Worm (Caenorhabditis elegans) whole organism, mixed stage, embryonic: ENCODE data around the gene nhr-286.

Experiments used
- M03D4.4 ChIP-seq: sonication (generic microtip); optimal IDR thresholded peaks from 2 replicates; lab custom pipeline; 2017; ENCODE audit warnings: mild to moderate bottlenecking, missing genetic modification characterization, missing compliant biosample characterization
- bed-3 ChIP-seq: fragments of 200-800 bp; sonication (Bioruptor generic); optimal IDR thresholded peaks from 3 replicates; lab custom pipeline; 2018; ENCODE audit warnings: mild to moderate bottlenecking, missing genetic modification characterization, moderate library complexity, missing compliant biosample characterization
- blmp-1 ChIP-seq: fragments of 150-350 bp; optimal IDR thresholded peaks from 2 replicates; lab custom pipeline; 2014; ENCODE audit warnings: missing biosample characterization, missing genetic modification characterization
- ceh-39 ChIP-seq: fragments of 150-350 bp; optimal IDR thresholded peaks from 2 replicates; lab custom pipeline; 2014; ENCODE audit warnings: missing biosample characterization, missing genetic modification characterization
- ceh-43 ChIP-seq: fragments of 200-800 bp; sonication (Bioruptor generic); optimal IDR thresholded peaks from 2 replicates; lab custom pipeline; 2018; ENCODE audit warnings: mild to moderate bottlenecking, missing genetic modification characterization, moderate library complexity, missing compliant biosample characterization
- ces-1 ChIP-seq: fragments of 150-350 bp; optimal IDR thresholded peaks from 2 replicates; lab custom pipeline; 2014; ENCODE audit warnings: missing biosample characterization, missing genetic modification reagents, missing genetic modification characterization
- drap-1 ChIP-seq: fragments of 200-800 bp; sonication (Bioruptor generic); optimal IDR thresholded peaks from 3 replicates; lab custom pipeline; 2018; ENCODE audit warnings: mild to moderate bottlenecking, missing genetic modification characterization, missing compliant biosample characterization
- elt-1 ChIP-seq: sonication (generic microtip); optimal IDR thresholded peaks from 2 replicates; lab custom pipeline; 2017; ENCODE audit warnings: missing genetic modification characterization, mild to moderate bottlenecking, missing compliant biosample characterization, antibody characterized with exemption, moderate library complexity, borderline replicate concordance; ENCODE audit not compliant: insufficient read depth
- elt-3 ChIP-seq: fragments of 150-350 bp; optimal IDR thresholded peaks from 2 replicates; lab custom pipeline; 2014; ENCODE audit warnings: missing biosample characterization, missing genetic modification characterization
- flh-1 ChIP-seq: fragments of 200-800 bp; sonication (Bioruptor generic); optimal IDR thresholded peaks from 2 replicates; lab custom pipeline; 2018; ENCODE audit warnings: mild to moderate bottlenecking, missing genetic modification characterization, moderate library complexity, missing compliant biosample characterization
- ham-2 ChIP-seq: fragments of 200-800 bp; sonication (Bioruptor generic); optimal IDR thresholded peaks from 2 replicates; lab custom pipeline; 2018; ENCODE audit warnings: mild to moderate bottlenecking, missing genetic modification characterization, missing compliant biosample characterization
- hlh-1 ChIP-seq: fragments of 150-350 bp; optimal IDR thresholded peaks from 2 replicates; lab custom pipeline; 2014; ENCODE audit warnings: missing biosample characterization, missing genetic modification reagents, missing genetic modification characterization
- lin-13 ChIP-seq: fragments of 150-350 bp; optimal IDR thresholded peaks from 2 replicates; lab custom pipeline; 2014; ENCODE audit warnings: missing biosample characterization, missing genetic modification characterization
- lin-32 ChIP-seq: fragments of 200-800 bp; sonication (Bioruptor generic); optimal IDR thresholded peaks from 2 replicates; lab custom pipeline; 2018; ENCODE audit warnings: mild to moderate bottlenecking, missing genetic modification characterization, missing compliant biosample characterization
- lsy-2 ChIP-seq: fragments of 150-350 bp; optimal IDR thresholded peaks from 2 replicates; lab custom pipeline; 2014; ENCODE audit warnings: missing biosample characterization, missing genetic modification characterization
- mab-5 ChIP-seq: fragments of 150-350 bp; optimal IDR thresholded peaks from 2 replicates; lab custom pipeline; 2014; ENCODE audit warnings: missing biosample characterization, missing genetic modification characterization
- mep-1 ChIP-seq: fragments of 150-350 bp; optimal IDR thresholded peaks from 2 replicates; lab custom pipeline; 2017; ENCODE audit warnings: missing biosample characterization, missing genetic modification reagents, missing genetic modification characterization, inconsistent platforms
- mls-2 ChIP-seq: sonication (generic microtip); optimal IDR thresholded peaks from 2 replicates; lab custom pipeline; 2016; ENCODE audit warnings: mild to moderate bottlenecking, missing genetic modification characterization, moderate library complexity, missing compliant biosample characterization
- nhr-12 ChIP-seq: fragments of 150-350 bp; optimal IDR thresholded peaks from 2 replicates; lab custom pipeline; 2014; ENCODE audit warnings: missing biosample characterization, missing genetic modification characterization
- nhr-237 ChIP-seq: fragments of 150-350 bp; optimal IDR thresholded peaks from 2 replicates; lab custom pipeline; 2014; ENCODE audit warnings: missing biosample characterization, missing genetic modification characterization
- pha-4 ChIP-seq: fragments of 150-350 bp; optimal IDR thresholded peaks from 2 replicates; lab custom pipeline; 2018; ENCODE audit warnings: missing biosample characterization, missing genetic modification reagents, missing genetic modification characterization
- sem-2 ChIP-seq: fragments of 200-800 bp; sonication (Bioruptor generic); optimal IDR thresholded peaks from 2 replicates; lab custom pipeline; 2018; ENCODE audit warnings: mild to moderate bottlenecking, missing genetic modification characterization, missing compliant biosample characterization
- sptf-1 ChIP-seq: sonication (generic microtip); optimal IDR thresholded peaks from 2 replicates; lab custom pipeline; 2017; ENCODE audit warnings: mild to moderate bottlenecking, missing genetic modification characterization, moderate library complexity, missing compliant biosample characterization
- tbx-8 ChIP-seq: fragments of 200-800 bp; sonication (Bioruptor generic); optimal IDR thresholded peaks from 2 replicates; lab custom pipeline; 2018; ENCODE audit warnings: mild to moderate bottlenecking, missing genetic modification characterization, moderate library complexity, missing compliant biosample characterization
- unc-120 ChIP-seq: sonication (generic microtip); optimal IDR thresholded peaks from 2 replicates; lab custom pipeline; 2017; ENCODE audit warnings: missing genetic modification characterization, missing compliant biosample characterization; ENCODE audit not compliant: poor library complexity, severe bottlenecking
- unc-39 ChIP-seq: fragments of 150-350 bp; optimal IDR thresholded peaks from 2 replicates; lab custom pipeline; 2014; ENCODE audit warnings: missing biosample characterization, missing genetic modification characterization
- unc-62 ChIP-seq: fragments of 150-350 bp; optimal IDR thresholded peaks from 2 replicates; lab custom pipeline; 2014; ENCODE audit warnings: missing biosample characterization, missing genetic modification reagents, missing genetic modification characterization
- zip-8 ChIP-seq: fragments of 150-350 bp; optimal IDR thresholded peaks from 2 replicates; lab custom pipeline; 2014; ENCODE audit warnings: missing biosample characterization, missing genetic modification characterization
- ztf-11 ChIP-seq: fragments of 150-350 bp; optimal IDR thresholded peaks from 2 replicates; lab custom pipeline; 2014; ENCODE audit warnings: missing biosample characterization, missing genetic modification characterization

The nhr-286 gene

ce11 chrV:7085518-7086104, 5.8 kb downstream of the nhr-286 start, which contains the start of gene VC5.2:
Gene VC5.2 (plus strand): TSS chrV:7085956.
- TF ChIP-seq unc-62: peak; percentile 91
- TF ChIP-seq pha-4 (tag; lab: Kevin White, UChicago): no peak

DNA sequence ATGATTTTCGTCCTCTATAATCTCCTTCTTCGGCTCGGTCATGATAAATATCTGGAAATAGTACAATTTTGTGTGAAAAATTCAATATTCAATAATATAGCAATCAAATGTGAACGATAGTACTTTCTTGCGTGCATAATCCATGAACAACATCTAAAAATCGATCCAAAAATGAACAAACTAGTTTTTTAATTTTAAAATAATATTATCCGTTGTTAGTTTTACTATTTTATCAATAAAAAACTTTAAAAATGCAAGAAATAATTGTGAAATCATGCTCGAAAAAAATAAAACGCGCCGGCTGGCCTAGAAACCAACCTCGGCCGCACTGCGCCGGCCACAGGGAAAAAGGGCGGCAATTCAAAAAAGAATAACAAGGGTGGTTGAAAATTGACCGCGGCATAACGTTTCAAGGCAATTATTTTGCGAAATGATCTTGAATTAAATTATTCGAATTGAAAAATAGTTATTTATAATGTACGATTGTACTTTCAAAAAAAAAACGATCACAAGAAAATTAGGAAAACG, 6.7 kb downstream of the nhr-286 start, which contains the start of gene mys-1:
TSS of gene mys-1 (minus strand) at position 51 of the 528 bp plus-strand sequence.
- no peak for TF ChIP-seq flh-1 (GFP tag; lab: Kevin White, UChicago)
- peak; percentile 51 for TF ChIP-seq lsy-2 (tag; lab: Kevin White, UChicago)
- peak; percentile 22 for TF ChIP-seq sptf-1 (tag; lab: Kevin White, UChicago)
- TF ChIP-seq lin-13 (tag; lab: Kevin White, UChicago): peak; percentile 2
- no peak for TF ChIP-seq unc-120 (tag; lab: Kevin White, UChicago)

ce11 chrV:7079388-7079787, 12.0 kb downstream of the nhr-286 start:
- no peak for TF ChIP-seq mls-2 (tag; lab: Kevin White, UChicago)
- no peak for TF ChIP-seq nhr-12 (tag; lab: Kevin White, UChicago)
- TF ChIP-seq pha-4 (tag; lab: Kevin White, UChicago): no peak
- TF ChIP-seq flh-1 (GFP tag; lab: Kevin White, UChicago): no peak
- no peak for TF ChIP-seq ces-1 (GFP tag; lab: Kevin White, UChicago)
- no peak for TF ChIP-seq lin-13 (tag; lab: Kevin White, UChicago)
- TF ChIP-seq blmp-1: no peak
- no peak for TF ChIP-seq sem-2 (GFP tag; lab: Kevin White, UChicago)
- TF ChIP-seq ztf-11 (tag; lab: Kevin White, UChicago): no peak
- TF ChIP-seq M03D4.4 (tag; lab: Kevin White, UChicago): no peak
- TF ChIP-seq mep-1 (tag; lab: Kevin White, UChicago): no peak
- TF ChIP-seq ceh-39: no peak
- TF ChIP-seq nhr-237 (tag; lab: Kevin White, UChicago): no peak
- TF ChIP-seq tbx-8 (GFP tag; lab: Kevin White, UChicago): no peak
- no peak for TF ChIP-seq unc-62
- no peak for TF ChIP-seq elt-3 (tag; lab: Kevin White, UChicago)
- TF ChIP-seq unc-39 (tag; lab: Kevin White, UChicago): no peak
- TF ChIP-seq ceh-43 (GFP tag; lab: Kevin White, UChicago): no peak
- TF ChIP-seq elt-1: no peak
- no peak for TF ChIP-seq bed-3 (GFP tag; lab: Kevin White, UChicago)
- TF ChIP-seq, all 35 proteins: peak for 0

ce11 chrV:7078765-7079164, 12.6 kb downstream of the nhr-286 start:
- TF ChIP-seq tbx-8 (GFP tag; lab: Kevin White, UChicago) (no peak), zip-8 (tag; lab: Kevin White, UChicago) (no peak), pha-4 (tag; lab: Kevin White, UChicago) (no peak), drap-1 (no peak), ham-2 (GFP tag; lab: Kevin White, UChicago) (no peak), unc-62 (no peak), bed-3 (GFP tag; lab: Kevin White, UChicago) (no peak), lin-32 (GFP tag; lab: Kevin White, UChicago) (no peak), ceh-39 (no peak), sptf-1 (tag; lab: Kevin White, UChicago) (no peak), mab-5 (tag; lab: Kevin White, UChicago) (no peak)

- TF ChIP-seq mls-2 (tag; lab: Kevin White, UChicago) (no peak), sem-2 (GFP tag; lab: Kevin White, UChicago) (no peak)
These were observed 15.2 kb downstream of the nhr-286 start for ce11 chrV:7076161-7076560.

ce11 chrV:7075646-7076045, 15.8 kb downstream of the nhr-286 start, which contains the start of gene npa-1:
Gene npa-1 (plus strand): TSS chrV:7075787.
- TF ChIP-seq hlh-1 (tag; lab: Kevin White, UChicago) (no peak), ham-2 (GFP tag; lab: Kevin White, UChicago) (no peak), sptf-1 (tag; lab: Kevin White, UChicago) (no peak), mep-1 (tag; lab: Kevin White, UChicago) (no peak), unc-62 (no peak), ces-1 (GFP tag; lab: Kevin White, UChicago) (no peak), ceh-43 (GFP tag; lab: Kevin White, UChicago) (no peak), lin-32 (GFP tag; lab: Kevin White, UChicago) (no peak), nhr-237 (tag; lab: Kevin White, UChicago) (no peak), flh-1 (GFP tag; lab: Kevin White, UChicago) (no peak)
- TF ChIP-seq, all 35 proteins: peak for 0
